Worm (Caenorhabditis elegans): ENCODE results near the gene F25B5.6.

The F25B5.6 gene

DNA sequence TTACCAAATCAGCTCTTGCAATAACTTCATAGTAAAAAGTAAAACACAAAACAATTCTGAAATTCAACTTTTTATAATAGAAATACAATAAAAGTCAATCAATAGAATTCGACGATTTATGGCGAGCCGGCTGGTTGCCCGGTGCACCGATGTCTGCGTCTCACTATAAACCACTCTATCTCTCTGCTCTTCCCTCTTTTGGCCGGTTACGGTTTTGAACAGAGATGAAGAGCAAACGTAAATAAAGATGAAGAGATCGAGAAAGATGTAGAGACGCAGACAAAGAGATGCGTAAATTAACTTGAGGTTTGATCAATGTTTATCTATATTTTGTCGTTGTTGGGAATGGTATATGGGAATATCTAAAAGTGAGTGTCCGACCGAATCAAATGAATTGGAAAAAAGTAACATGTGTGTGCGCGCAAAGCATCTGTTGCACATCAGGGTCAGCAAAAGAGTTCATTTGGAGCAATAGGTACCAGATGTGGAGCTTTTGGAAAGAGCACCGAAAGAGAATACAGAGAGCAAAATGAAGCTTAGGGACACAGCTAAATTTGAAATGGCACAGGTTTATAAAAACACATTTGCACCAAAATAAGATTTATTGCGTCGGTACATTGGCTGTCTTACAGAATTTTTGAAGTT lies 31.9 kb upstream of the F25B5.6 start:
- TF ChIP-seq W03F9.2 (tag; optimal IDR thresholded peaks at IDR 0.05): no peak

DNA sequence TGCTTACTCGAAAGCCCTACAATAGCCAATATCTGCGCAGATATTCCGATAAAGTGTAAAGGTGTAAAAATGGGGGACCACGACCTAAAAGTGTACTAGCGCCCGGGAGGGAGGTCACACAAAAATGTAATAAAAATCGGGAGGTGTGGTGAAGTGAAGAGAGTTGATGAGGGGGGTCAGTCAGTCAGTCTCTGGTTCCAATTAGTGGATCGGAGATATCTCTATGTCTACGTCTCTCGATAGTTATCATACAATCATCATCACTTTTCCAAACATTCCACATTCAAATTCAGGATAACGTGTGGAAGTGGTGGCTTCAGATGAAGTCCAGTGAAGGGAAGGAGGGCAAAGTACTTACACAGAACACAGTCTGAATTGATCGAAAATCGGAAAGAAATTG lies 27.5 kb upstream of the F25B5.6 start:
- TF ChIP-seq dao-5 (tag; optimal IDR thresholded peaks at IDR 0.05) (no peak), him-1 (tag; optimal IDR thresholded peaks at IDR 0.05) (no peak), W03F9.2 (tag; optimal IDR thresholded peaks at IDR 0.05) (no peak)

DNA sequence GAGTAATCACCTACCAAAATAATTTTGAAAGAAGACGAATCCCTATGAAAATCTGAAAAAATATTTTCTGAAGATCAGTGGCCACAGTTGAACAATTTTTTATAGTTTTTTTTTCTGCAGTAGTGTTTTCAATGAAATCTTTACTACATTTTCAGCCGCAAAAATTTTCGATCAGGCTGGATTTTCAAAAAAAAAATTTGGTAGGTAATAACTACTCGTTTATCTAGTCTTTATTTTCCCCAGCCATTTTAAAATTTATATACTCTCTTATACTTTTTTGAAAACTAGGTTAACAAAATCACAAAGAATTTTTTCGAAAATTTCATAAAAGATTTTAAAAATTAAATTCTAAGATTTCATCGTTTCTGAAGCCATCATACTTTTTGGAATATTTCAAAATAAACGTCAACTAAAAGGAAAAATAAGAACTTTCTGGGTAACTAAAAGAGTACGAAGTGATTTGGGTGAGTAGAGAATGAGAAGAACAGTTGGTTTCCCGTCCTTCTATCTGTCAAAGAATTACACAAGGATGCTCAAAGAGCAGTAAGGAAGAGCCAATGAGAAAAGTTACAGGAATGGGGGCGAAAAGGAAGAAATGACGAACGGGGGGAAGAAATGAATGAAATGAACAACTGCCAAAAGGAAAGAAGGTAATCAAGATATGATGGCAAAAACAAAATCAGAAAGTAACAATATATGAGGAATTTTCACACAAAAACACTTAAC lies 26.6 kb upstream of the F25B5.6 start, which contains the start of gene mlp-1:
mlp-1 (minus strand) TSS at position 51 of the 726 bp plus-strand sequence.
- TF ChIP-seq dao-5 (tag; optimal IDR thresholded peaks at IDR 0.05): no peak
- no peak for TF ChIP-seq him-1 (tag; optimal IDR thresholded peaks at IDR 0.05)
- TF ChIP-seq W03F9.2 (tag; optimal IDR thresholded peaks at IDR 0.05): no peak

DNA sequence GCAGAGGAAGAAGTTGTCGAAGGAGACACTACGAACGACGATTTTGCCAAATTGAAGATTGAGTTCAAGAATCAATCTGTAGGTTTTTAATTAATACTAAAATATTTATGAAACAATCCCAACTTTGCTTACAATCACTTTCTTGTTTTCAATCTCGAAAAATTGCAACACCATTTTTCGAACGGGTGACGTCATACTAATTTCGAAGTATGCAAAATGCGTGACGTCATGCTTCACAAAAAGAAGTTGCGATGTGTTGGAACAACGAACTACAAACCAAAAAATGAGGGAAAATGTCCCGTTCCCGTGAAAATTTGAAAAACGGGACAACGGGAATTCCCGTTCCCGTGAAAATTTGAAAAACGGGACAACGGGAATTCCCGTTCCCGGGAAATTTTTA lies 19.1 kb upstream of the F25B5.6 start:
- TF ChIP-seq W03F9.2 (tag; optimal IDR thresholded peaks at IDR 0.05) (no peak), dao-5 (tag; optimal IDR thresholded peaks at IDR 0.05) (no peak), him-1 (tag; optimal IDR thresholded peaks at IDR 0.05) (no peak)

DNA sequence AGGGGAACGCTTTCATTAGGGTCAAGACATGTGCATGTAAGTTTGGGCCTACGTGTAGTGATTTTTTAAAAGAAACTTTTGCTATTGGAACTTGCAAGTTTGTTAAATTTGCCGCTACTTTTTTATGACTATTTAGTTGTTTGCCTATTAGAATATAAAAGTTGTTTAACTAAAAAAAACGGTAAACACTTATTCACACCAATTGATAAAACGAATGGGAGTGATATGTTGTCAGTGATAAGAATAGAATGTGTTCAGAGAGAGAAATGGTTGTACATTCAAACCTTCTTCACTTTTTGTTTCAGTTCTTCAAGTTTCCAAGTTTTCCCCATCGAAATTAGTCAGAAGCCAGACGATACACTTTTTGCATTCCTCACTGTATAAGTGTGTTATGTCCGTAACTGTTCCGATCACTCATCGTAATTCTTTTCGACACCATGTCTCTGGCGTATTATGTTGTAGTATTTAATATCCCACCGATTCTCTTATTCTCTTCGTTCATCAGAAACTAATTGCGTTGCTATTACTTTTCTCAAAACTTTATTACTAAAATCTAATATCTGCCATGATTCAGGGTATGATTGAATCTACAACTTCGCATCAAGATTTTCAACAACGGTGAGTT lies 17.4 kb upstream of the F25B5.6 start, which contains the start of gene dct-6:
dct-6 (plus strand) TSS at position 575 of the 625 bp plus-strand sequence.
- no peak for TF ChIP-seq dao-5 (tag; optimal IDR thresholded peaks at IDR 0.05)

DNA sequence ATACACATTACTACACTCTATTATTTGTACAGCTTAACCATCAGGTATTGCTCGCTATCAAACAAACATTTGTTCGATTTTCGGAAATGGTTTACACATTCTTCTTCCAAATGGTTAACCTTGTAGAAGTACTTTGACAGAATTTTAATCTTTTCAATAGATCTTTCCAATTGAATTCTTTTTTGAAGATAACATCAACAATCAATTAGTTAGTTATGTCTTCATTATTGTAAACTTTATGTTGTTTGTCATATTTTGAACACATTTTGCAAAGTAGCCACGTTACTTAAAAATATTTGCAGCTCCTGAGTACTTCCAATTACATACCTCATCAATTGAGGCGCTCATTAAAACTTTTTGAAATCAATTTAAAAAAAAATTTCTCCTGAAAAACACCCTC lies 16.8 kb upstream of the F25B5.6 start:
- TF ChIP-seq him-1 (tag; optimal IDR thresholded peaks at IDR 0.05) (no peak), dao-5 (tag; optimal IDR thresholded peaks at IDR 0.05) (no peak), W03F9.2 (tag; optimal IDR thresholded peaks at IDR 0.05) (no peak)

DNA sequence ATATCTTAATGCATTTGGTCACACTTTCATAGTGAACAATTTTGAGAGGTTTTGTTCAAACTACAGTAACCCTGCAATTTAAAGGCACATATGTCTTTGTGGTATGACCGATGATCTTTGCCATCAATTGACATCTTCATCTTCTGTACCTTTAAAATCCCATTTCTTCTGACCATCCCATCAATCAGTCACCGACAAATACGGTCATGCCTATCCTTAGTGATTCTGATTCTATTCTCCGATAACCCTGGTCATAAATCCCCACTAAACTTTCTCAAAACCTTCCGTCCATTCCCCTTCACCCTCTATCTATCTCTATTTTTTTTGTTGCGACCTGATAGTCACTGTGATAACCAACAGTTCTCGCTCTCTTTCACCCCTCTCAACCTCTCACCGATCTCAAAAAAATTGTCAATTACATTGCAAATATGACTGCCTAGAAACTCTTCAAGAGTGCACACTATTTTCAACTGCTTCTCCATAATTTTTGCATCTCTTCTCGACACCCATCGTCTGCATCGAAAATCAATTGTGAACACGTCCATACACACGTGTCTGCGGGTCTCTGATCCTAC lies 15.6 kb upstream of the F25B5.6 start:
- no peak for TF ChIP-seq dao-5 (tag; optimal IDR thresholded peaks at IDR 0.05)
- TF ChIP-seq him-1 (tag; optimal IDR thresholded peaks at IDR 0.05): no peak
- no peak for TF ChIP-seq W03F9.2 (tag; optimal IDR thresholded peaks at IDR 0.05)

DNA sequence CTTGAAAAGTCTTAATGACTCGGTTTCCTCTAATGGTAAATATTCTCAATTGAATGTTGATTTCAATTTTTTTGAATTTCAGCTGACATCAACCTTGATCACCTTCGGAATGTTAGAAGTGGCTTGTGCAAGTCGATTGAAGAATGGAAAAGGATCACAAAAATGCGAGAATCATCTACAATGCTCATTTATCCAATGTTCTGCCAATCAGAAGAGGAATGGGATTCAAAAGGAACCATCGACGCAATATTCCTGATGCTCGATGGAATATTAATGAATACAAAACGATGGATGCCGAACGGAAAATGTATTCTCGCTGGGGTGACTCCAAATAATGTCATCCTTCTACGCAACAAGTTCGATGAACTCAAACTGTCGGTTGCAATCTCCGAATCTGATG lies 13.0 kb upstream of the F25B5.6 start:
- TF ChIP-seq W03F9.2 (tag; optimal IDR thresholded peaks at IDR 0.05) (no peak), him-1 (tag; optimal IDR thresholded peaks at IDR 0.05) (no peak), dao-5 (tag; optimal IDR thresholded peaks at IDR 0.05) (no peak)

DNA sequence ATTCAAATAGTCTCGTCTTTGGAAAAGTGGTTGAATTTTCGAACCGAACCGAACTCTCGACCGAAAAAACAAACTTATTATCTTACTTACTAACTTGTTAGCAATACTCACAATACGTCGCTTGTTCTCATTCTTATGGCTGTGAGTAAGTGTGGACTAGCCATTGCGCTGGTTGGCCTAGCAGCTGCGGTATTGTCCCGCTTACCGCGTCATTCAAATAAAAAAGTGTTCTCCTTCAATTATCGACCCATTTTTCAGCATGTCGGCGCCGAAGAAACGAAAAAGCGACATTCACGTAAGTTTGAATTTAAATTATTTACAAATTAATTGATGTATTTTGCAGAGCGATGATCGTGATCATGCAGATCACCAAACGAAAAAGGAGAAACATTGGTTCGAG lies 10.5 kb upstream of the F25B5.6 start:
- TF ChIP-seq him-1 (tag; optimal IDR thresholded peaks at IDR 0.05): no peak

DNA sequence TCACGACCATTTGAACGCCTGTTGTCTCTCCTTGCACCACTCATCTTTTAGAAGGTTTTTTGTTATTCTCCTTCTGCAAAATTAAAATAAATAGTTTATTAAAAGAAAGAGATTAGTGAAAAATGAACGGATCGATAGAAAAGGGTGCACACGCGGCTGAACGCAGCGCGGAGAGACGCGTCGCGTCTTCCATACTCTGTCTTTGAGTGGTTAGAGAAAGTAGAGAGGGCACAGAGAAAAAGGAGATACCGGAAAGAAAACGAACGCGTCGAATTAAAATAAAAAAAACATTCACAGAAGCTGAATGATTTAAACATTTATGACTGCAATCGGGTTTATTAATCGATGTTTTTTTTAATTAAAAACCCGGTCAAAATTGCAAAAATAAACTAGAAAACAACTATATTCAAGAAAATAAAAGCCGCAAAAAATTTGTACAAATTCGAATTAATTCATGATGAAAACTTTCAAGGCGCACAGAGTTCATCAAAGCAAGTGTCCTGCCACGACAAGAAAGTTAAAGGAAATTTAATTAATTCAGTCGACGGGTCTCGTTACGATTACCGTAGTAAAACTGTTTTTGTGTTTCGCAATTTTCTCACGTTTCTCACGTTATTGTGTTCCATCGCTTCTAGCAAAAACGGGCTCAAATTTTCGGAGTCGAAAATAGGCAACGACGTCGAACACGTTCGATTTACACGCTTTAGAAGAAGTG lies 9.8 kb upstream of the F25B5.6 start, which contains the start of the genes nono-1 and nop-1:
nono-1 (minus strand) TSS at position 75 of the 715 bp plus-strand sequence.
nop-1 (plus strand) TSS at position 551 of the 715 bp plus-strand sequence.
- TF ChIP-seq W03F9.2 (tag; optimal IDR thresholded peaks at IDR 0.05): peak; percentile 51
- no peak for TF ChIP-seq dao-5 (tag; optimal IDR thresholded peaks at IDR 0.05)

DNA sequence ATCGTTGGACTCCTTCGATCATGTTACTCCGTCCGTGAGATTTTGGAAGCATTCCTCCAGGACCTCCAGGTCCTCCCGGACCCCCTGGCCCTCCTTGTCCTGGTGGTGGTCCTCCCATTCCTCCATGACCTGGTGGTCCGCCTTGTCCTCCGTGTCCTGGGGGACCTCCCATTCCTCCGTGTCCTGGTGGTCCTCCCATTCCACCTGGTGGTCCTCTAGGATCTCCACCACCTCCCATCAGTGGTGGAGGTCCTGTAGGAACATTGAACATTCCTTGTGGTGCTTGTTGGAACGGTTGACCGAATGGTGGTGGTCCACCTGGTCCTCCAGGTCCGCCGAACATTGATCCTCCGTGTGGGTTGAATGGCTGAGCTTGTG lies 5.4 kb upstream of the F25B5.6 start:
- TF ChIP-seq W03F9.2 (tag; optimal IDR thresholded peaks at IDR 0.05) (no peak), him-1 (tag; optimal IDR thresholded peaks at IDR 0.05) (no peak), dao-5 (tag; optimal IDR thresholded peaks at IDR 0.05) (no peak)

DNA sequence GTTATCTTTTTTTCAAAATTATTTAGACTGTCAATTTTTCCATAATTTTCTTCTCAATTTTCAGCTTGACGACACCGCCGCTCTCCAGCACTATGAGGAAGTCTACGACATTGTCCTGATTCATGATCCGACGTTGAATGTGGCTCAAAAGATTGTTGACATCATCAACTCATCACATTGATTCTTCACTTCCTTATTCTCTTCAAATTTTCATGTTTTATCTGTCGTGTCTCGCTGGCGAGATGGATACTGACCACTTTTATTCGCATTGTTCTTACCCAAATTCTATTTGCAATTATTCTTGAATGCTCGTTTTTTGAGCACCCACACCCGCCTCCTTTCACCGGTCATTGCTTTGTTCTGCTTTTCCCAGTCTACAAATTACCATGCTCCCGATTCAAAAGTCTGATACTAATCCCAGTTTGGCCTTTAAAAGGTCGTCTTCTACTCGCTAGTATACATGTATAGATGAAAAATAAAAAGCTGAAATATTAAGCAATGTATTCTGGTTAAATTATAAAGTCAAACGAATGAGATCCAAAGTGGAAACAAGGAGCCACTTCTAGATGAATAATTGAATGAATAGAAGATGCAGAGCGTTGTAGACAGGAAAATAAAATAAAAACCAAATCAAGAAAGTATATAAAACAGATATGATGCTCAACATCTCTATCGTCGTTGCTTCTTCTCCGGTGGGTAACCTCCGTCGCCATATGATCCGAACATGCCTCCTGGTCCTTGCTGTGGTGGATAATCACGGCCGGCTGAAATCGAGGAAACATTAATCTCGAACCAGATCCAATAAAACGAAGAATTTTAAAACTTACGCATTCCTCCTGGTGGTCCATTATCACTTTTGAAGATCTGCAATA lies 4.7 kb upstream of the F25B5.6 start:
- TF ChIP-seq dao-5 (tag; optimal IDR thresholded peaks at IDR 0.05): no peak
- no peak for TF ChIP-seq him-1 (tag; optimal IDR thresholded peaks at IDR 0.05)
- no peak for TF ChIP-seq W03F9.2 (tag; optimal IDR thresholded peaks at IDR 0.05)
